Worm (Caenorhabditis elegans) whole organism, L4 larva: ENCODE data around the gene adbp-1.
A peak's percentile ranks its signal among the peaks of the same experiment; 100 is the strongest.

Source experiments
- F37D6.2 ChIP-seq: sonication (generic microtip); optimal IDR thresholded peaks from 2 replicates; lab custom pipeline; 2016; ENCODE audit warnings: mild to moderate bottlenecking, missing genetic modification characterization, missing compliant biosample characterization
- F44E2.7 ChIP-seq: fragments of 200-800 bp; sonication (Bioruptor generic); IDR thresholded peaks from 2 replicates; pipeline ENCODE4 v2.1.2; 2022; ENCODE audit warnings: missing genetic modification characterization, missing compliant biosample characterization
- T20F7.1 ChIP-seq: fragments of 200-800 bp; sonication (Bioruptor generic); optimal IDR thresholded peaks from 2 replicates; lab custom pipeline; 2018; ENCODE audit warnings: mild to moderate bottlenecking, missing genetic modification characterization, missing compliant biosample characterization
- T26A8.4 ChIP-seq: fragments of 200-800 bp; sonication (Bioruptor generic); IDR thresholded peaks from 2 replicates; pipeline ENCODE4 v1.3.6; 2022; ENCODE audit warnings: missing genetic modification characterization, missing compliant biosample characterization
- Y75B8A.6 ChIP-seq: fragments of 200-800 bp; sonication (Bioruptor generic); IDR thresholded peaks from 2 replicates; pipeline ENCODE4 v1.3.6; 2022; ENCODE audit warnings: missing genetic modification reagents, missing genetic modification characterization, missing compliant biosample characterization
- aha-1 ChIP-seq: fragments of 150-350 bp; peaks from one replicate; lab custom pipeline; 2014; ENCODE audit warnings: missing biosample characterization, missing genetic modification characterization
- aly-2 ChIP-seq: sonication (generic microtip); optimal IDR thresholded peaks from 2 replicates; lab custom pipeline; 2018; ENCODE audit warnings: missing biosample characterization, missing genetic modification characterization
- attf-4 ChIP-seq: sonication (generic microtip); optimal IDR thresholded peaks from 3 replicates; lab custom pipeline; 2017; ENCODE audit warnings: missing biosample characterization, missing genetic modification characterization
- ceh-44 ChIP-seq: fragments of 200-800 bp; sonication (Bioruptor generic); IDR thresholded peaks from 2 replicates; pipeline ENCODE4 v1.3.6; 2022; ENCODE audit warnings: missing genetic modification reagents, missing genetic modification characterization, missing compliant biosample characterization
- daf-12 ChIP-seq: fragments of 150-350 bp; optimal IDR thresholded peaks from 2 replicates; lab custom pipeline; 2014; ENCODE audit warnings: missing biosample characterization, missing genetic modification reagents, missing genetic modification characterization
- daf-16 ChIP-seq, 3 experiments: sonication (generic microtip); optimal IDR thresholded peaks; 2 replicates each; lab custom pipeline; 2016 to 2017; ENCODE audit warnings: missing genetic modification characterization in 3 of 3, missing genetic modification reagents in 3 of 3, mild to moderate bottlenecking in 2 of 3, missing compliant biosample characterization in 2 of 3, missing biosample characterization in 1 of 3, moderate library complexity in 1 of 3
- daf-8 ChIP-seq: fragments of 200-800 bp; sonication (Bioruptor generic); IDR thresholded peaks from 2 replicates; pipeline ENCODE4 v1.3.6; 2022; ENCODE audit warnings: missing genetic modification characterization, missing compliant biosample characterization
- dmd-6 ChIP-seq: fragments of 200-800 bp; sonication (Bioruptor generic); IDR thresholded peaks from 2 replicates; pipeline ENCODE4 v1.3.6; 2022; ENCODE audit warnings: missing genetic modification reagents, missing genetic modification characterization, missing compliant biosample characterization
- dmd-9 ChIP-seq: fragments of 200-800 bp; sonication (Bioruptor generic); IDR thresholded peaks from 2 replicates; pipeline ENCODE4 v1.3.6; 2022; ENCODE audit warnings: missing genetic modification reagents, missing genetic modification characterization, missing compliant biosample characterization
- duxl-1 ChIP-seq: sonication (generic microtip); optimal IDR thresholded peaks from 2 replicates; lab custom pipeline; 2016; ENCODE audit warnings: mild to moderate bottlenecking, missing genetic modification characterization, moderate library complexity, missing compliant biosample characterization; ENCODE audit not compliant: poor library complexity
- dve-1 ChIP-seq: sonication (generic microtip); optimal IDR thresholded peaks from 2 replicates; lab custom pipeline; 2017; ENCODE audit warnings: antibody characterized with exemption, mild to moderate bottlenecking, missing genetic modification characterization, missing compliant biosample characterization; ENCODE audit not compliant: insufficient read depth
- fkh-10 ChIP-seq: fragments of 150-350 bp; optimal IDR thresholded peaks from 2 replicates; lab custom pipeline; 2014; ENCODE audit warnings: missing biosample characterization, missing genetic modification reagents, missing genetic modification characterization
- hif-1 ChIP-seq, 2 experiments: sonication (generic microtip); optimal IDR thresholded peaks; 2 replicates each; lab custom pipeline; 2016 to 2017; ENCODE audit warnings: missing compliant biosample characterization in 2 of 2, missing genetic modification characterization in 2 of 2, missing genetic modification reagents in 2 of 2, missing genotype in 2 of 2, mild to moderate bottlenecking in 1 of 2
- hlh-11 ChIP-seq: fragments of 200-800 bp; sonication (Bioruptor generic); optimal IDR thresholded peaks from 2 replicates; lab custom pipeline; 2018; ENCODE audit warnings: mild to moderate bottlenecking, missing genetic modification characterization, missing compliant biosample characterization
- lin-15B ChIP-seq: fragments of 150-350 bp; sonication (generic microtip); optimal IDR thresholded peaks from 3 replicates; lab custom pipeline; 2014; ENCODE audit warnings: missing biosample characterization, missing genetic modification characterization
- lin-39 ChIP-seq: fragments of 150-350 bp; optimal IDR thresholded peaks from 2 replicates; lab custom pipeline; 2014; ENCODE audit warnings: missing biosample characterization, missing genetic modification reagents, missing genetic modification characterization
- mep-1 ChIP-seq: fragments of 150-350 bp; sonication (generic microtip); optimal IDR thresholded peaks from 3 replicates; lab custom pipeline; 2014; ENCODE audit warnings: missing biosample characterization, missing genetic modification characterization
- nhr-102 ChIP-seq: sonication (generic microtip); optimal IDR thresholded peaks from 2 replicates; lab custom pipeline; 2016; ENCODE audit warnings: mild to moderate bottlenecking, missing genetic modification characterization, moderate library complexity, missing compliant biosample characterization
- nhr-11 ChIP-seq: fragments of 150-350 bp; optimal IDR thresholded peaks from 2 replicates; lab custom pipeline; 2014; ENCODE audit warnings: missing biosample characterization, missing genetic modification characterization
- nhr-237 ChIP-seq: sonication (generic microtip); optimal IDR thresholded peaks from 2 replicates; lab custom pipeline; 2017; ENCODE audit warnings: missing biosample characterization, missing genetic modification characterization
- nhr-28 ChIP-seq: fragments of 150-350 bp; optimal IDR thresholded peaks from 2 replicates; lab custom pipeline; 2014; ENCODE audit warnings: missing biosample characterization, missing genetic modification characterization
- nhr-42 ChIP-seq: fragments of 200-800 bp; sonication (Bioruptor generic); IDR thresholded peaks from 2 replicates; pipeline ENCODE4 v1.3.6; 2022; ENCODE audit warnings: missing genetic modification characterization, missing compliant biosample characterization
- nhr-6 ChIP-seq: fragments of 150-350 bp; optimal IDR thresholded peaks from 2 replicates; lab custom pipeline; 2014; ENCODE audit warnings: missing biosample characterization, missing genetic modification characterization
- nhr-77 ChIP-seq: fragments of 150-350 bp; optimal IDR thresholded peaks from 2 replicates; lab custom pipeline; 2014; ENCODE audit warnings: missing biosample characterization, missing genetic modification characterization
- pha-4 ChIP-seq, 2 experiments: fragments of 150-350 bp in 1 of 2; fragments of 200-800 bp in 1 of 2; sonication (Bioruptor generic) in 1 of 2; IDR thresholded peaks in 1 of 2; optimal IDR thresholded peaks in 1 of 2; 2 replicates each; pipeline versions ENCODE4 v1.3.6 to Lab custom; 2014 to 2022; ENCODE audit warnings: missing genetic modification characterization in 2 of 2, missing genetic modification reagents in 2 of 2, missing biosample characterization in 1 of 2, missing compliant biosample characterization in 1 of 2
- pqm-1 ChIP-seq: sonication (generic microtip); optimal IDR thresholded peaks from 2 replicates; lab custom pipeline; 2017; ENCODE audit warnings: missing biosample characterization, missing genetic modification characterization
- rbr-2 ChIP-seq: sonication (generic microtip); optimal IDR thresholded peaks from 2 replicates; lab custom pipeline; 2016; ENCODE audit warnings: missing genotype, missing genetic modification characterization, missing compliant biosample characterization
- saeg-2 ChIP-seq: fragments of 200-800 bp; sonication (Bioruptor generic); IDR thresholded peaks from 2 replicates; pipeline ENCODE4 v1.3.6; 2022; ENCODE audit warnings: missing genetic modification reagents, missing genetic modification characterization, missing compliant biosample characterization
- snpc-4 ChIP-seq: fragments of 150-350 bp; optimal IDR thresholded peaks from 2 replicates; lab custom pipeline; 2014; ENCODE audit warnings: missing biosample characterization, missing genetic modification characterization
- zip-2 ChIP-seq: fragments of 150-350 bp; optimal IDR thresholded peaks from 2 replicates; lab custom pipeline; 2014; ENCODE audit warnings: missing biosample characterization, missing genetic modification characterization

adbp-1 gene

ce11 chrII:11428599-11428998 lies 15.4 kb upstream of the adbp-1 start (continued):
- TF ChIP-seq Y75B8A.6 (no peak), duxl-1 (tag; lab: Kevin White, UChicago) (no peak)

- TF ChIP-seq mep-1 (tag; lab: Kevin White, UChicago) (no peak), lin-39 (tag; lab: Kevin White, UChicago) (no peak), aha-1 (peak; percentile 3), saeg-2 (GFP tag; lab: Robert Waterston, UW) (no peak)
- TF ChIP-seq, all 104 proteins: peak for 1
Measured at ce11 chrII:11431584-11431983, 12.4 kb upstream of the adbp-1 start, which contains the start of gene C05D12.4. Gene C05D12.4 (plus strand): TSS chrII:11431884.

ce11 chrII:11433942-11434341 lies 10.0 kb upstream of the adbp-1 start, which contains the start of gene C05D12.5:
Gene C05D12.5 (plus strand): TSS chrII:11434242.
- TF ChIP-seq rbr-2 (tag; lab: Kevin White, UChicago): no peak
- no peak for TF ChIP-seq mep-1 (tag; lab: Kevin White, UChicago)
- no peak for TF ChIP-seq nhr-237
- TF ChIP-seq hif-1 (tag; optimal IDR thresholded peaks at IDR 0.05; lab: Kevin White, UChicago): no peak

DNA sequence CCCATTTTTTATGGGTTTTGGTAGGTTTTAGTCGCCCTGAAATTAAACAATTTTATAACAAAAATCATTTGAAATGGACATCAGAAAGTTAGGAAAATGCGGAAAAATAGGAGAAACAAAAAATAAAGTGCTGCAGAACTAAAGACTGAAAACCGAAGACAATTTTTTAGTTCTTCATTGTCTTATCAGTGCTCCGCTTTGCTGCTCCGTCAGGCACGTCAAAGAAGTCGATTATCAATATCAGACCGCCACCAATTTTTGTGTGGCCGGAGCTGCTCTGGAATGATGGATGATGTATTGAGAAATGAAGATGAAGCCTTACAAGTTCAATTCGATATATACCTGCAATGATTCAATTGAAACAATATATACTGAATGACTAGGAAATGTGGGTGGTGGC lies 5.5 kb upstream of the adbp-1 start, which contains the start of gene vha-6:
Gene vha-6 (minus strand): TSS at position 36 of the 400 bp plus-strand sequence.
- TF ChIP-seq fkh-10: no peak
- peak; percentile 54 for TF ChIP-seq hlh-11 (tag; lab: Kevin White, UChicago)
- TF ChIP-seq daf-8 (GFP tag; lab: Robert Waterston, UW): no peak
- peak; percentile 67 for TF ChIP-seq dmd-6 (GFP tag; lab: Robert Waterston, UW)
- TF ChIP-seq dve-1 (tag; lab: Kevin White, UChicago): peak; percentile 39
- TF ChIP-seq pqm-1: peak; percentile 93
- no peak for TF ChIP-seq aly-2 (tag; lab: Kevin White, UChicago)
- TF ChIP-seq F37D6.2: no peak
- TF ChIP-seq daf-16 (GFP tag; optimal IDR thresholded peaks at IDR 0.05; lab: Kevin White, UChicago): no peak
- peak; percentile 50 for TF ChIP-seq daf-16 (tag; optimal IDR thresholded peaks at IDR 0.05; lab: Kevin White, UChicago)
- no peak for TF ChIP-seq daf-12 (tag; lab: Kevin White, UChicago)
- peak; percentile 58 for TF ChIP-seq nhr-28 (tag; lab: Kevin White, UChicago)
- TF ChIP-seq nhr-237: no peak
- no peak for TF ChIP-seq zip-2 (tag; lab: Kevin White, UChicago)
- no peak for TF ChIP-seq lin-15B
- TF ChIP-seq T20F7.1 (GFP tag; lab: Kevin White, UChicago): no peak
- no peak for TF ChIP-seq snpc-4 (tag; lab: Kevin White, UChicago)
- peak; percentile 2 for TF ChIP-seq mep-1 (tag; lab: Kevin White, UChicago)
- no peak for TF ChIP-seq dmd-9 (GFP tag; lab: Robert Waterston, UW)
- no peak for TF ChIP-seq F44E2.7
- no peak for TF ChIP-seq rbr-2 (tag; lab: Kevin White, UChicago)
- TF ChIP-seq nhr-6 (tag; lab: Kevin White, UChicago): no peak
- TF ChIP-seq T26A8.4 (GFP tag; lab: Robert Waterston, UW): no peak
- peak; percentile 48 for TF ChIP-seq nhr-77 (tag; lab: Kevin White, UChicago)
- TF ChIP-seq nhr-11 (tag; lab: Kevin White, UChicago): no peak
- no peak for TF ChIP-seq ceh-44 (GFP tag; lab: Robert Waterston, UW)
- no peak for TF ChIP-seq pha-4 (GFP tag; IDR thresholded peaks at IDR 0.05; lab: Robert Waterston, UW)
- no peak for TF ChIP-seq pha-4 (tag; optimal IDR thresholded peaks at IDR 0.05; lab: Kevin White, UChicago)
- TF ChIP-seq attf-4 (tag; lab: Kevin White, UChicago): no peak
- no peak for TF ChIP-seq nhr-42 (GFP tag; lab: Robert Waterston, UW)
- TF ChIP-seq aha-1: no peak
- no peak for TF ChIP-seq nhr-102
